Worm (Caenorhabditis elegans) whole organism, L2 larva: ENCODE data around the gene nep-12.

ENCODE experiments used
- Y55F3AM.14 ChIP-seq: fragments of 200-800 bp; sonication (Bioruptor generic); optimal IDR thresholded peaks from 2 replicates; lab custom pipeline; 2018; ENCODE audit warnings: mild to moderate bottlenecking, missing genetic modification characterization, missing compliant biosample characterization
- crh-2 ChIP-seq: sonication (generic microtip); optimal IDR thresholded peaks from 2 replicates; lab custom pipeline; 2017; ENCODE audit warnings: missing biosample characterization, missing genetic modification characterization
- elt-1 ChIP-seq: fragments of 150-350 bp; optimal IDR thresholded peaks from 2 replicates; lab custom pipeline; 2014; ENCODE audit warnings: missing biosample characterization, missing genetic modification characterization
- nhr-12 ChIP-seq: fragments of 150-350 bp; optimal IDR thresholded peaks from 2 replicates; lab custom pipeline; 2014; ENCODE audit warnings: missing biosample characterization, missing genetic modification characterization
- snpc-4 ChIP-seq: fragments of 150-350 bp; optimal IDR thresholded peaks from 2 replicates; lab custom pipeline; 2014; ENCODE audit warnings: missing biosample characterization, missing genetic modification characterization
- unc-39 ChIP-seq: fragments of 150-350 bp; optimal IDR thresholded peaks from 2 replicates; lab custom pipeline; 2014; ENCODE audit warnings: missing biosample characterization, missing genetic modification characterization
- unc-55 ChIP-seq: fragments of 150-350 bp; sonication (generic microtip); optimal IDR thresholded peaks from 3 replicates; lab custom pipeline; 2014; ENCODE audit warnings: missing biosample characterization, missing genetic modification reagents, missing genetic modification characterization
- ztf-4 ChIP-seq: fragments of 150-350 bp; optimal IDR thresholded peaks from 2 replicates; lab custom pipeline; 2014; ENCODE audit warnings: missing biosample characterization, missing genetic modification characterization

- peak; percentile 69 for TF ChIP-seq crh-2 (tag; lab: Kevin White, UChicago)
- TF ChIP-seq Y55F3AM.14 = no peak
- TF ChIP-seq unc-39 = no peak
- TF ChIP-seq snpc-4 = no peak
- no peak for TF ChIP-seq ztf-4 (tag; lab: Kevin White, UChicago)
- no peak for TF ChIP-seq unc-55 (GFP tag; lab: Kevin White, UChicago)
- TF ChIP-seq nhr-12 (tag; lab: Kevin White, UChicago) = no peak
- TF ChIP-seq elt-1 = no peak
Measured at ce11 chrII:4747697-4748096, 36.6 kb downstream of the nep-12 start.
